Fruit fly (Drosophila melanogaster): ENCODE data around the gene HipHop.

dm6 chr3L:18792834-18793233 is 28.1 kb upstream of the HipHop start:
- no peak for TF ChIP-seq CTCF (optimal IDR thresholded peaks at IDR 0.05)
- no peak for TF ChIP-seq CG8478 (optimal IDR thresholded peaks at IDR 0.05)
